Worm (Caenorhabditis elegans) whole organism, late embryonic: ENCODE results near the gene afmd-1.

ENCODE experiments used
- Y22D7AL.16 ChIP-seq: sonication (generic microtip); optimal IDR thresholded peaks from 2 replicates; lab custom pipeline; 2016; ENCODE audit warnings: missing genetic modification characterization, missing compliant biosample characterization
- ama-1 ChIP-seq: fragments of 150-350 bp; optimal IDR thresholded peaks from 2 replicates; lab custom pipeline; 2014
- ceh-48 ChIP-seq: sonication (generic microtip); optimal IDR thresholded peaks from 2 replicates; lab custom pipeline; 2016; ENCODE audit warnings: missing genetic modification characterization, inconsistent platforms, missing compliant biosample characterization
- ceh-9 ChIP-seq: sonication (generic microtip); optimal IDR thresholded peaks from 2 replicates; lab custom pipeline; 2016; ENCODE audit warnings: mild to moderate bottlenecking, missing genetic modification characterization, inconsistent platforms, missing compliant biosample characterization
- dmd-4 ChIP-seq: sonication (generic microtip); optimal IDR thresholded peaks from 2 replicates; lab custom pipeline; 2016; ENCODE audit warnings: borderline replicate concordance, missing genetic modification characterization, missing compliant biosample characterization
- fkh-10 ChIP-seq: fragments of 150-350 bp; optimal IDR thresholded peaks from 2 replicates; lab custom pipeline; 2014; ENCODE audit warnings: missing biosample characterization, missing genetic modification reagents, missing genetic modification characterization
- unc-3 ChIP-seq, 2 experiments: fragments of 200-800 bp in 1 of 2; sonication (Bioruptor generic) in 1 of 2; sonication (generic microtip) in 1 of 2; conservative IDR thresholded peaks in 1 of 2; optimal IDR thresholded peaks in 1 of 2; 2 replicates each; pipeline versions ENCODE4 v1.3.6 to Lab custom; 2016 to 2022; ENCODE audit warnings: missing compliant biosample characterization in 2 of 2, missing genetic modification characterization in 2 of 2, missing genetic modification reagents in 1 of 2

DNA sequence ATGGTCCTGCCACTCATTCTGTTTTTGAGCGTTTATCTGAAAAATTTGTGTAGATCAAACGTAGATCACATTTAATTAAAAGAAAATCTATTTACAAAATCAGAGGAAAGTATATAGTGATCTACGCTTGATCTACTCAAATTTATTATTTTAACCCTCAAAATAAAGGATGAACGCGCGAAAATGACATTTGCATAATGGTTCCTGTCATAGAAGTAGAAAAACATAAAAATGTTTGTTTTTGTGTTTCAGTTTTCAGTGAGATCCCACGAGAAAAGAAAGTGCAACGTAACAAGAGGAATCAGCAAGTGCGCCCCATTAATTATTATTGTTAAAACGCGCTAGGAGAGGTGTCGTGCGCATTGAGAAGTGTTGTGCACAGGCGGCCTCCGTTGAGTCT, 32.7 kb upstream of the afmd-1 start:
- TF ChIP-seq ama-1 (lab: Kevin White, UChicago) (no peak), ceh-9 (tag; lab: Kevin White, UChicago) (no peak), dmd-4 (no peak), unc-3 (GFP tag; conservative IDR thresholded peaks at IDR 0.05; lab: Robert Waterston, UW) (no peak), unc-3 (tag; optimal IDR thresholded peaks at IDR 0.05; lab: Kevin White, UChicago) (no peak), ceh-48 (tag; lab: Kevin White, UChicago) (no peak), Y22D7AL.16 (tag; lab: Kevin White, UChicago) (no peak), fkh-10 (GFP tag; lab: Kevin White, UChicago) (no peak)
